Worm (Caenorhabditis elegans): ENCODE data around the gene oac-59.

oac-59 gene

DNA sequence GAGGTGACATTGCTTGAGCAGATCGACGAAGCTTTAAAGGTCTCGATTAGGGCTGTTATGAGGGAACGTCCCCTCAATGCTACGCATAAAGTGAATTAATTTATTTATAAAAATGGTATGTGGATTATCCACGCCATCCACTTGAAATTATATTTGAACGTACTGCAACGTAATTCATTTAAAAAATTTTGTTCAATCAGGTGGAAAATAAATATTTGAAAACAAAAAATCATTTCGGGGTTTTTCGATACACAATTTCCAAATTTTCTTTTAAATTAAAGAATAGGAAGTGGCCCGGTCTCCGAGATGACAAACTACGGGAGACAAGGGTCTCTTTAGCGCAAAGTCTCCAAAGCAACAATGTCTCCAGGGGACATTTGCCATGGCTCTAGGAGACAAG is 10.5 kb upstream of the oac-59 start, which contains the start of gene oac-58:
TSS of gene oac-58 (minus strand) at position 101 of the 400 bp plus-strand sequence.
- no peak for TF ChIP-seq nhr-237 (tag; optimal IDR thresholded peaks at IDR 0.05)
- TF ChIP-seq sptf-1 (tag; optimal IDR thresholded peaks at IDR 0.05) = no peak
- no peak for TF ChIP-seq mep-1 (tag; optimal IDR thresholded peaks at IDR 0.05)
- TF ChIP-seq elt-1 (tag; optimal IDR thresholded peaks at IDR 0.05; ENCODE audit: borderline replicate concordance, insufficient read depth) = no peak
- no peak for TF ChIP-seq tbx-8 (GFP tag; optimal IDR thresholded peaks at IDR 0.05)

- TF ChIP-seq nhr-237 (tag; optimal IDR thresholded peaks at IDR 0.05) = no peak
- no peak for TF ChIP-seq ham-2 (GFP tag; optimal IDR thresholded peaks at IDR 0.05)
Measured at ce11 chrIV:12307720-12308119, 6.7 kb upstream of the oac-59 start, which contains the start of gene oac-57. Gene oac-57 (minus strand): TSS chrIV:12307820.

DNA sequence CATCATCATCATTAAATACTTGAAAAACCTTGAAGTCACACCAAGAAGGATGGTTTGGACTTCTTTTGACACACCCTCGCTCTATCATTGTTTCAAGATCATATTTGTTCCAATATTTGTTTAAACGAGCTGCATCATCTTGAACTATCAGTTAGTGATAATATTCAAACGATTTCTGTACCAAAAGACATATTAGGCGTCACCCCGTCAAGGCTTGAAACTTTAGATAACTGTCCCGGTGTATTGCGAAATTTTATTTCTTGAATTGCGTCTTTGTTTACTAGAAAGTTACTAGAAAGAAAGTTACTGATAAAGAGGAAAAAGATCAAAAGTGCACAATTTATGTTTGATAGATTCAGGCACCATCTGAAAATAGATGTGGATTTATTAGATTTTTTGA is 4.9 kb upstream of the oac-59 start:
- TF ChIP-seq bed-3 (GFP tag; optimal IDR thresholded peaks at IDR 0.05) (no peak), mep-1 (tag; optimal IDR thresholded peaks at IDR 0.05) (no peak), elt-1 (tag; optimal IDR thresholded peaks at IDR 0.05; ENCODE audit: borderline replicate concordance, insufficient read depth) (no peak), lsy-2 (tag; optimal IDR thresholded peaks at IDR 0.05) (no peak), sem-2 (GFP tag; optimal IDR thresholded peaks at IDR 0.05) (no peak), unc-62 (GFP tag; optimal IDR thresholded peaks at IDR 0.05) (no peak), cnd-1 (tag; optimal IDR thresholded peaks at IDR 0.05) (no peak), drap-1 (GFP tag; optimal IDR thresholded peaks at IDR 0.05) (no peak)

DNA sequence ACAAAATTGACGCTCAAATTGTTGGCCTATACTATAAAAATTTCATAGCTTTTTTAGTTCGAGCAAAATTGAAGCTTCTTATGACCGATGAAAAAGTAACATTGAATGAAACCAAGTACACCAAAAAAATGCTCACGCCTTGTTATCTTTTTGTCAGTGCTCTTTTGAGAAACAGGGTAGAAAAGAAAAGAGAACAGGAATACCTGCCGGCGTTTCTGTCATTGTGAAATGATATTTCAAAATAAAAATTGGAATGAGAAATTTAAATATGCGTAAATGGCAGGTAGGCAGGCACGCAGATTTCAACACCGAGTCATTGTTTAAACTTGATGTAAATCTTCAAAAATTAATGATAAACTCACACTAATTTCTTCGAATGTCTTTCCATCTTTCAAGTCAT is 3.7 kb upstream of the oac-59 start:
- TF ChIP-seq snpc-4 (tag; optimal IDR thresholded peaks at IDR 0.05) (no peak), zip-8 (tag; optimal IDR thresholded peaks at IDR 0.05) (no peak), ztf-11 (tag; optimal IDR thresholded peaks at IDR 0.05) (no peak), unc-120 (tag; optimal IDR thresholded peaks at IDR 0.05; ENCODE audit: poor library complexity, severe bottlenecking) (no peak), flh-1 (GFP tag; optimal IDR thresholded peaks at IDR 0.05) (no peak), drap-1 (GFP tag; optimal IDR thresholded peaks at IDR 0.05) (no peak), nhr-237 (tag; optimal IDR thresholded peaks at IDR 0.05) (no peak), cnd-1 (tag; optimal IDR thresholded peaks at IDR 0.05) (no peak), nhr-76 (tag; optimal IDR thresholded peaks at IDR 0.05) (no peak), nhr-12 (tag; optimal IDR thresholded peaks at IDR 0.05) (no peak), ces-1 (GFP tag; optimal IDR thresholded peaks at IDR 0.05) (no peak), mep-1 (tag; optimal IDR thresholded peaks at IDR 0.05) (no peak), elt-1 (tag; optimal IDR thresholded peaks at IDR 0.05; ENCODE audit: borderline replicate concordance, insufficient read depth) (no peak)

- TF ChIP-seq snpc-4 (tag; optimal IDR thresholded peaks at IDR 0.05) = no peak
- TF ChIP-seq flh-1 (GFP tag; optimal IDR thresholded peaks at IDR 0.05) = no peak
- TF ChIP-seq unc-39 (tag; optimal IDR thresholded peaks at IDR 0.05) = no peak
- TF ChIP-seq nhr-12 (tag; optimal IDR thresholded peaks at IDR 0.05) = no peak
- no peak for TF ChIP-seq drap-1 (GFP tag; optimal IDR thresholded peaks at IDR 0.05)
- no peak for TF ChIP-seq sem-2 (GFP tag; optimal IDR thresholded peaks at IDR 0.05)
Measured at ce11 chrIV:12302885-12303284, 1.8 kb upstream of the oac-59 start.

DNA sequence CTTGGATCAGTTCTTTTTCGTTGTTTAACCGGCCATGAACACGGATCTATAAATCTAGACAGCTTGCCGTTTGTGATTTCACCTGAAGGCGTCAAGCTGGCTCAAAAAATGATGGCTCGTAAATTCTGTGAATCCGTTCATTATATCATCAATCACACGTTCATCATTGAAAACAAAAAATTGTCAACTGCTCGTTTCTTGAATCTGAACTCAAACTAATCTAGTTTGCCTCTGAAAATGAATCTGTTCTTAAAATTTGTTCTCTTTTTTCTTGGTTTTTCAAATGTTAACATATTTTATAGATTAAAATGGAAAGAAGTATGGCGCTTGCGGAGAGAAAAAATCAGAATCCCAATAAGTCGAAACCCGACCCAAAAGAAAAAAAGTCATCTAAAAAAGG is 10.3 kb downstream of the oac-59 start, which contains the start of gene C42C1.8:
TSS of gene C42C1.8 (plus strand) at position 301 of the 400 bp plus-strand sequence.
- TF ChIP-seq lin-13 (tag; optimal IDR thresholded peaks at IDR 0.05) (no peak), unc-120 (tag; optimal IDR thresholded peaks at IDR 0.05; ENCODE audit: poor library complexity, severe bottlenecking) (no peak), ceh-43 (GFP tag; optimal IDR thresholded peaks at IDR 0.05) (no peak), flh-1 (GFP tag; optimal IDR thresholded peaks at IDR 0.05) (no peak), mab-5 (tag; optimal IDR thresholded peaks at IDR 0.05) (no peak), M03D4.4 (tag; optimal IDR thresholded peaks at IDR 0.05) (no peak), mep-1 (tag; optimal IDR thresholded peaks at IDR 0.05) (no peak), bed-3 (GFP tag; optimal IDR thresholded peaks at IDR 0.05) (no peak), elt-1 (tag; optimal IDR thresholded peaks at IDR 0.05; ENCODE audit: borderline replicate concordance, insufficient read depth) (no peak), pha-4 (tag; optimal IDR thresholded peaks at IDR 0.05) (no peak), elt-3 (tag; optimal IDR thresholded peaks at IDR 0.05) (no peak), unc-62 (GFP tag; optimal IDR thresholded peaks at IDR 0.05) (no peak), nhr-28 (tag; optimal IDR thresholded peaks at IDR 0.05) (no peak), cnd-1 (tag; optimal IDR thresholded peaks at IDR 0.05) (no peak)

Data from whole organism, mixed stage, embryonic.